Worm (Caenorhabditis elegans): Measurements from ENCODE around the gene nhx-2.

DNA sequence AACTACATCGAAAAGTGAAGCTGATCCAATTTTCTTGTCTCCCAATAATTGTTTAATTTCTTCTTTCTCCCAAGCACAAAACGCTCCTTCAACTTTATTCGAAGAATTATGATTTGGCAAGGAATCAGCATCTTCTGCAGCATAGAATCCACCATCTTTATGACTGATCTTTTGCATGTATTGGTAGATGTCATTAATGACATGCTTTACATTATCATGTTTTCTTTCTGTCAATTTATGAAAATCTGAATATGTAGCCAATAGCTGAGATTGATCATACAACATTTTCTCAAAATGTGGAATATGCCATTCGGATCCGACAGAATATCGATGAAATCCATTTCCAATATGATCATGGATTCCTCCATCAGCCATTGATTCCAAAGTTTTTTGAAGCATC is 3.4 kb upstream of the nhx-2 start:
- TF ChIP-seq B0336.3 (GFP tag; IDR thresholded peaks at IDR 0.05) (no peak), nfyb-1 (GFP tag; IDR thresholded peaks at IDR 0.05) (no peak), rcor-1 (GFP tag; IDR thresholded peaks at IDR 0.05) (no peak), sea-2 (GFP tag; IDR thresholded peaks at IDR 0.05) (no peak), tbx-9 (tag; optimal IDR thresholded peaks at IDR 0.05; ENCODE audit: borderline replicate concordance) (no peak), akir-1 (GFP tag; optimal IDR thresholded peaks at IDR 0.05) (no peak)
